Worm (Caenorhabditis elegans) whole organism, mixed stage, embryonic: ENCODE measurements around the gene srj-23.

Source experiments
- M03D4.4 ChIP-seq: sonication (generic microtip); optimal IDR thresholded peaks from 2 replicates; lab custom pipeline; 2017; ENCODE audit warnings: mild to moderate bottlenecking, missing genetic modification characterization, missing compliant biosample characterization
- bed-3 ChIP-seq: fragments of 200-800 bp; sonication (Bioruptor generic); optimal IDR thresholded peaks from 3 replicates; lab custom pipeline; 2018; ENCODE audit warnings: mild to moderate bottlenecking, missing genetic modification characterization, moderate library complexity, missing compliant biosample characterization
- blmp-1 ChIP-seq: fragments of 150-350 bp; optimal IDR thresholded peaks from 2 replicates; lab custom pipeline; 2014; ENCODE audit warnings: missing biosample characterization, missing genetic modification characterization
- ceh-39 ChIP-seq: fragments of 150-350 bp; optimal IDR thresholded peaks from 2 replicates; lab custom pipeline; 2014; ENCODE audit warnings: missing biosample characterization, missing genetic modification characterization
- ceh-43 ChIP-seq: fragments of 200-800 bp; sonication (Bioruptor generic); optimal IDR thresholded peaks from 2 replicates; lab custom pipeline; 2018; ENCODE audit warnings: mild to moderate bottlenecking, missing genetic modification characterization, moderate library complexity, missing compliant biosample characterization
- ceh-83 ChIP-seq: fragments of 200-800 bp; sonication (Bioruptor generic); optimal IDR thresholded peaks from 2 replicates; lab custom pipeline; 2018; ENCODE audit warnings: mild to moderate bottlenecking, missing genetic modification characterization, missing compliant biosample characterization
- ces-1 ChIP-seq: fragments of 150-350 bp; optimal IDR thresholded peaks from 2 replicates; lab custom pipeline; 2014; ENCODE audit warnings: missing biosample characterization, missing genetic modification reagents, missing genetic modification characterization
- cnd-1 ChIP-seq: fragments of 200-800 bp; sonication (Bioruptor generic); optimal IDR thresholded peaks from 2 replicates; lab custom pipeline; 2018; ENCODE audit warnings: mild to moderate bottlenecking, missing genetic modification characterization, missing compliant biosample characterization
- drap-1 ChIP-seq: fragments of 200-800 bp; sonication (Bioruptor generic); optimal IDR thresholded peaks from 3 replicates; lab custom pipeline; 2018; ENCODE audit warnings: mild to moderate bottlenecking, missing genetic modification characterization, missing compliant biosample characterization
- elt-1 ChIP-seq: sonication (generic microtip); optimal IDR thresholded peaks from 2 replicates; lab custom pipeline; 2017; ENCODE audit warnings: missing genetic modification characterization, mild to moderate bottlenecking, missing compliant biosample characterization, antibody characterized with exemption, moderate library complexity, borderline replicate concordance; ENCODE audit not compliant: insufficient read depth
- elt-3 ChIP-seq: fragments of 150-350 bp; optimal IDR thresholded peaks from 2 replicates; lab custom pipeline; 2014; ENCODE audit warnings: missing biosample characterization, missing genetic modification characterization
- flh-1 ChIP-seq: fragments of 200-800 bp; sonication (Bioruptor generic); optimal IDR thresholded peaks from 2 replicates; lab custom pipeline; 2018; ENCODE audit warnings: mild to moderate bottlenecking, missing genetic modification characterization, moderate library complexity, missing compliant biosample characterization
- ham-2 ChIP-seq: fragments of 200-800 bp; sonication (Bioruptor generic); optimal IDR thresholded peaks from 2 replicates; lab custom pipeline; 2018; ENCODE audit warnings: mild to moderate bottlenecking, missing genetic modification characterization, missing compliant biosample characterization
- hlh-1 ChIP-seq: fragments of 150-350 bp; optimal IDR thresholded peaks from 2 replicates; lab custom pipeline; 2014; ENCODE audit warnings: missing biosample characterization, missing genetic modification reagents, missing genetic modification characterization
- lin-13 ChIP-seq: fragments of 150-350 bp; optimal IDR thresholded peaks from 2 replicates; lab custom pipeline; 2014; ENCODE audit warnings: missing biosample characterization, missing genetic modification characterization
- lsy-2 ChIP-seq: fragments of 150-350 bp; optimal IDR thresholded peaks from 2 replicates; lab custom pipeline; 2014; ENCODE audit warnings: missing biosample characterization, missing genetic modification characterization
- mab-5 ChIP-seq: fragments of 150-350 bp; optimal IDR thresholded peaks from 2 replicates; lab custom pipeline; 2014; ENCODE audit warnings: missing biosample characterization, missing genetic modification characterization
- mep-1 ChIP-seq: fragments of 150-350 bp; optimal IDR thresholded peaks from 2 replicates; lab custom pipeline; 2017; ENCODE audit warnings: missing biosample characterization, missing genetic modification reagents, missing genetic modification characterization, inconsistent platforms
- mls-2 ChIP-seq: sonication (generic microtip); optimal IDR thresholded peaks from 2 replicates; lab custom pipeline; 2016; ENCODE audit warnings: mild to moderate bottlenecking, missing genetic modification characterization, moderate library complexity, missing compliant biosample characterization
- nhr-12 ChIP-seq: fragments of 150-350 bp; optimal IDR thresholded peaks from 2 replicates; lab custom pipeline; 2014; ENCODE audit warnings: missing biosample characterization, missing genetic modification characterization
- nhr-2 ChIP-seq: fragments of 150-350 bp; optimal IDR thresholded peaks from 2 replicates; lab custom pipeline; 2014; ENCODE audit warnings: missing biosample characterization, missing genetic modification characterization
- nhr-237 ChIP-seq: fragments of 150-350 bp; optimal IDR thresholded peaks from 2 replicates; lab custom pipeline; 2014; ENCODE audit warnings: missing biosample characterization, missing genetic modification characterization
- nhr-28 ChIP-seq: fragments of 150-350 bp; optimal IDR thresholded peaks from 2 replicates; lab custom pipeline; 2014; ENCODE audit warnings: missing biosample characterization, missing genetic modification characterization
- nhr-76 ChIP-seq: sonication (generic microtip); optimal IDR thresholded peaks from 2 replicates; lab custom pipeline; 2017; ENCODE audit warnings: missing biosample characterization, missing genetic modification characterization
- pha-4 ChIP-seq: fragments of 150-350 bp; optimal IDR thresholded peaks from 2 replicates; lab custom pipeline; 2018; ENCODE audit warnings: missing biosample characterization, missing genetic modification reagents, missing genetic modification characterization
- snpc-4 ChIP-seq: fragments of 150-350 bp; optimal IDR thresholded peaks from 2 replicates; lab custom pipeline; 2014; ENCODE audit warnings: missing biosample characterization, missing genetic modification characterization
- sptf-1 ChIP-seq: sonication (generic microtip); optimal IDR thresholded peaks from 2 replicates; lab custom pipeline; 2017; ENCODE audit warnings: mild to moderate bottlenecking, missing genetic modification characterization, moderate library complexity, missing compliant biosample characterization
- tbx-8 ChIP-seq: fragments of 200-800 bp; sonication (Bioruptor generic); optimal IDR thresholded peaks from 2 replicates; lab custom pipeline; 2018; ENCODE audit warnings: mild to moderate bottlenecking, missing genetic modification characterization, moderate library complexity, missing compliant biosample characterization
- unc-120 ChIP-seq: sonication (generic microtip); optimal IDR thresholded peaks from 2 replicates; lab custom pipeline; 2017; ENCODE audit warnings: missing genetic modification characterization, missing compliant biosample characterization; ENCODE audit not compliant: poor library complexity, severe bottlenecking
- unc-62 ChIP-seq: fragments of 150-350 bp; optimal IDR thresholded peaks from 2 replicates; lab custom pipeline; 2014; ENCODE audit warnings: missing biosample characterization, missing genetic modification reagents, missing genetic modification characterization
- zip-8 ChIP-seq: fragments of 150-350 bp; optimal IDR thresholded peaks from 2 replicates; lab custom pipeline; 2014; ENCODE audit warnings: missing biosample characterization, missing genetic modification characterization
- ztf-11 ChIP-seq: fragments of 150-350 bp; optimal IDR thresholded peaks from 2 replicates; lab custom pipeline; 2014; ENCODE audit warnings: missing biosample characterization, missing genetic modification characterization

srj-23 gene

DNA sequence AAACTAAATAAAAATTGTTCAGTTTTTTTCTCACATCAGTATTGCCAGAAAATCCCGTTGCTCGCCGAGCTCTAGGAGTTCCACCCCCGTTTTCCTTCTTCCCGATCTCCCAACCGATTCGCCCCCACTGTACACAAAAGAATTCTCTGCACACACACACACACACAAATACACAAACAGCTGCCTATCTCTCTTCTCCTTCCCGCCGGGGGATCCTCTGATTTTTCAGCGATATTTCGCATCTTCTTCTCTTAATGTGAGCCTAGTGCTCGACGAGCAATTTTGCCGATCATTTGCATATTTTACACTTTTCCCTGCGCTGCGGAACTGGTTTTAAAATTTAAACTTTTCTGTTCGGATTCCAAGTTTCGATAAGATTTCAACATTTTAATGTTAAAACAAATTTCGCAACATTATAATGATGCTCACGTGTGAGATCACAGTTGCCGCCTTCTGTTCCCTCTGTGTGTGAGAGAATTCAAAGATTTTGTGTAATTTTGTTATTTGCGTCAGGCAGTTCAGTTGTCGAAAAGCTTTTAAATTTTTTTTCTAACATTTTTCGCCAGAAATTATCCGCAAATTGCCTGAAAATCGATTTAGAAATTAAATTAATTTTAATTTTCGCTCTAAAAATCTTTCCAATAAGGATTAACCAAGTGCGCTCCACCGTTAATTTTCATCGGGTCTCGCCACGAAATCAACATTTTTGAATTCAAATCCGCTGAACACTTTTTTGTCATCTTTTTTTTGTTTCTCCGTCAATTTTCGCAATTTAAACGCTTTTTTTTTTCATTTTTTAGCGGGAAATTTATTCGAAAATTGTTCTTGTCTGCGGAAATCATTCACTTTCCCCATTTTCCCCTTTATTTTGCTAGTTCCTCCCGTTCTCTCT, 19.9 kb downstream of the srj-23 start:
- TF ChIP-seq blmp-1 (no peak), cnd-1 (tag; lab: Kevin White, UChicago) (no peak), nhr-237 (peak; percentile 10), lsy-2 (tag; lab: Kevin White, UChicago) (peak; percentile 47), ham-2 (no peak), pha-4 (tag; lab: Kevin White, UChicago) (peak; percentile 32), hlh-1 (peak; percentile 95), unc-120 (tag; lab: Kevin White, UChicago) (peak; percentile 64), elt-1 (tag; lab: Kevin White, UChicago) (no peak), flh-1 (GFP tag; lab: Kevin White, UChicago) (no peak), ceh-83 (GFP tag; lab: Kevin White, UChicago) (no peak), drap-1 (GFP tag; lab: Kevin White, UChicago) (no peak), ces-1 (peak; percentile 80), mep-1 (tag; lab: Kevin White, UChicago) (peak; percentile 64), unc-62 (GFP tag; lab: Kevin White, UChicago) (peak; percentile 23), nhr-76 (tag; lab: Kevin White, UChicago) (no peak)

- TF ChIP-seq M03D4.4 (tag; lab: Kevin White, UChicago), result no peak
- no peak for TF ChIP-seq nhr-28 (tag; lab: Kevin White, UChicago)
- no peak for TF ChIP-seq sptf-1
- no peak for TF ChIP-seq hlh-1
- no peak for TF ChIP-seq nhr-76 (tag; lab: Kevin White, UChicago)
- no peak for TF ChIP-seq nhr-2 (tag; lab: Kevin White, UChicago)
- no peak for TF ChIP-seq elt-3 (tag; lab: Kevin White, UChicago)
- TF ChIP-seq bed-3 (GFP tag; lab: Kevin White, UChicago), result no peak
- no peak for TF ChIP-seq tbx-8 (GFP tag; lab: Kevin White, UChicago)
- TF ChIP-seq unc-120 (tag; lab: Kevin White, UChicago), result no peak
Observed at ce11 chrV:1471977-1472376, 20.5 kb downstream of the srj-23 start.

ce11 chrV:1472569-1472968, 21.1 kb downstream of the srj-23 start:
- TF ChIP-seq nhr-12 (tag; lab: Kevin White, UChicago), result no peak
- no peak for TF ChIP-seq mep-1 (tag; lab: Kevin White, UChicago)
- TF ChIP-seq tbx-8 (GFP tag; lab: Kevin White, UChicago), result no peak
- TF ChIP-seq lsy-2 (tag; lab: Kevin White, UChicago), result no peak
- TF ChIP-seq ceh-39 (tag; lab: Kevin White, UChicago), result no peak
- peak; percentile 49 for TF ChIP-seq unc-62 (GFP tag; lab: Kevin White, UChicago)
- TF ChIP-seq nhr-76 (tag; lab: Kevin White, UChicago), result no peak
- TF ChIP-seq M03D4.4 (tag; lab: Kevin White, UChicago), result no peak
- TF ChIP-seq hlh-1, result peak; percentile 10
- TF ChIP-seq mab-5 (tag; lab: Kevin White, UChicago), result no peak
- no peak for TF ChIP-seq ham-2
- TF ChIP-seq cnd-1 (tag; lab: Kevin White, UChicago), result peak; percentile 16
- no peak for TF ChIP-seq ceh-43 (GFP tag; lab: Kevin White, UChicago)
- TF ChIP-seq snpc-4 (tag; lab: Kevin White, UChicago), result no peak
- no peak for TF ChIP-seq pha-4 (tag; lab: Kevin White, UChicago)
- TF ChIP-seq nhr-28 (tag; lab: Kevin White, UChicago), result no peak

ce11 chrV:1474486-1475125, 23.2 kb downstream of the srj-23 start, which contains the start of the genes F53E2.2 and unc-60:
Gene F53E2.2 (plus strand): TSS chrV:1475086.
Gene unc-60 (plus strand): TSS chrV:1475086.
- TF ChIP-seq nhr-28 (tag; lab: Kevin White, UChicago), result no peak
- peak; percentile 94 for TF ChIP-seq unc-120 (tag; lab: Kevin White, UChicago)
- TF ChIP-seq snpc-4 (tag; lab: Kevin White, UChicago), result no peak
- TF ChIP-seq sptf-1, result peak; percentile 75
- TF ChIP-seq flh-1 (GFP tag; lab: Kevin White, UChicago), result no peak
- no peak for TF ChIP-seq bed-3 (GFP tag; lab: Kevin White, UChicago)
- TF ChIP-seq zip-8 (tag; lab: Kevin White, UChicago), result no peak
- TF ChIP-seq mep-1 (tag; lab: Kevin White, UChicago), result peak; percentile 51
- TF ChIP-seq unc-62 (GFP tag; lab: Kevin White, UChicago), result peak; percentile 86
- TF ChIP-seq nhr-2 (tag; lab: Kevin White, UChicago), result peak; percentile 49
- TF ChIP-seq M03D4.4 (tag; lab: Kevin White, UChicago), result peak; percentile 56
- TF ChIP-seq pha-4 (tag; lab: Kevin White, UChicago), result peak; percentile 74
- peak; percentile 9 for TF ChIP-seq ztf-11 (tag; lab: Kevin White, UChicago)
- peak; percentile 61 for TF ChIP-seq mls-2 (tag; lab: Kevin White, UChicago)
- peak; percentile 86 for TF ChIP-seq ham-2
- TF ChIP-seq cnd-1 (tag; lab: Kevin White, UChicago), result peak; percentile 26
- TF ChIP-seq lsy-2 (tag; lab: Kevin White, UChicago), result peak; percentile 38
- TF ChIP-seq hlh-1, result peak; percentile 65
- TF ChIP-seq ceh-43 (GFP tag; lab: Kevin White, UChicago), result no peak
- peak; percentile 81 for TF ChIP-seq lin-13 (tag; lab: Kevin White, UChicago)
- peak; percentile 43 for TF ChIP-seq drap-1 (GFP tag; lab: Kevin White, UChicago)
- TF ChIP-seq ces-1, result peak; percentile 32
- TF ChIP-seq elt-1 (tag; lab: Kevin White, UChicago), result no peak
